Worm (Caenorhabditis elegans): ENCODE data around the gene F40G9.18.

ce11 chrIII:140904-141303, 28.5 kb downstream of the F40G9.18 start, which contains the start of gene fbxb-81:
- TF ChIP-seq ceh-82 (tag; optimal IDR thresholded peaks at IDR 0.05) (no peak), fkh-10 (GFP tag; optimal IDR thresholded peaks at IDR 0.05) (no peak), lin-39 (tag; optimal IDR thresholded peaks at IDR 0.05) (no peak), jun-1 (tag; optimal IDR thresholded peaks at IDR 0.05) (no peak)

Data from whole organism, L1 larva.